Worm (Caenorhabditis elegans): ENCODE data around the gene K11D9.3.

DNA sequence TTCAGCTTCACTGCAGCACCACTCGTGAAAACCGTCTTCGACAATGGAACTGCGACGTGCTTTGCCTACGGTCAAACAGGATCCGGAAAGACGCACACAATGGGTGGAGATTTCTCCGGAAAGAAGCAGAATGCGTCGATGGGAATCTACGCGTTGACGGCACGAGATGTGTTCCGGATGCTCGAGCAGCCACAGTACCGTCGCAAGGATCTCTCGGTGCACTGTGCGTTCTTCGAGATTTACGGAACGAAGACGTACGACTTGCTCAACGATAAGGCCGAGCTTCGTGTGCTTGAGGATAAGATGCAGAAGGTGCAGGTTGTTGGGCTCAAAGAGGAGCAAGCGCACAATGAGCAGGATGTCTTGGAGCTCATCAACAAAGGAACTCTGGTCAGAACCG is 7.6 kb upstream of the K11D9.3 start:
- TF ChIP-seq aly-1 (tag; optimal IDR thresholded peaks at IDR 0.05), result no peak
- TF ChIP-seq sea-1 (GFP tag; conservative IDR thresholded peaks at IDR 0.05), result no peak
- no peak for TF ChIP-seq ama-1 (optimal IDR thresholded peaks at IDR 0.05)
- no peak for TF ChIP-seq tbx-11 (GFP tag; IDR thresholded peaks at IDR 0.05)
- TF ChIP-seq ets-7 (tag; optimal IDR thresholded peaks at IDR 0.05), result no peak
- TF ChIP-seq scrt-1 (GFP tag; IDR thresholded peaks at IDR 0.05), result no peak
- no peak for TF ChIP-seq B0310.2 (tag; optimal IDR thresholded peaks at IDR 0.05)
- TF ChIP-seq F13C5.2 (tag; optimal IDR thresholded peaks at IDR 0.05), result no peak
- TF ChIP-seq ceh-13 (GFP tag; optimal IDR thresholded peaks at IDR 0.05), result no peak

Data from whole organism, early embryonic.